Fruit fly (Drosophila melanogaster) whole organism, prepupa: ENCODE results near the gene Rdh.

Experiments used
- Blimp-1 ChIP-seq: fragments of 200-800 bp; sonication (Bioruptor generic); optimal IDR thresholded peaks from 3 replicates; lab custom pipeline; 2017; ENCODE audit warnings: missing biosample characterization, missing genetic modification characterization, mild to moderate bottlenecking, moderate library complexity, missing genetic modification reagents
- CG10631 ChIP-seq: fragments of 200-800 bp; sonication (Bioruptor generic); optimal IDR thresholded peaks from 2 replicates; lab custom pipeline; 2016; ENCODE audit warnings: missing biosample characterization, missing genetic modification characterization
- CG11902 ChIP-seq: fragments of 200-800 bp; sonication (Bioruptor generic); optimal IDR thresholded peaks from 3 replicates; lab custom pipeline; 2016; ENCODE audit warnings: missing biosample characterization, missing genetic modification characterization
- CG15336 ChIP-seq: fragments of 200-800 bp; sonication (Bioruptor generic); IDR thresholded peaks from 2 replicates; pipeline ENCODE4 v1.3.6; 2022; ENCODE audit warnings: missing biosample characterization, missing genetic modification characterization
- CG1621 ChIP-seq: fragments of 200-800 bp; sonication (Bioruptor generic); optimal IDR thresholded peaks from 3 replicates; lab custom pipeline; 2018; ENCODE audit warnings: missing biosample characterization, mild to moderate bottlenecking, missing genetic modification characterization
- CG31627 ChIP-seq: fragments of 200-800 bp; sonication (Bioruptor generic); optimal IDR thresholded peaks from 3 replicates; lab custom pipeline; 2016; ENCODE audit warnings: missing biosample characterization, missing genetic modification characterization
- CG32006 ChIP-seq: fragments of 200-800 bp; sonication (Bioruptor generic); optimal IDR thresholded peaks from 3 replicates; lab custom pipeline; 2017; ENCODE audit warnings: missing biosample characterization, mild to moderate bottlenecking, missing genetic modification characterization
- CG34406 ChIP-seq: fragments of 200-800 bp; sonication (Bioruptor generic); optimal IDR thresholded peaks from 3 replicates; lab custom pipeline; 2016; ENCODE audit warnings: missing biosample characterization, missing genetic modification characterization
- CG4318 ChIP-seq: fragments of 200-800 bp; sonication (Bioruptor generic); optimal IDR thresholded peaks from 3 replicates; lab custom pipeline; 2017; ENCODE audit warnings: missing biosample characterization, mild to moderate bottlenecking, missing genetic modification characterization
- CG6792 ChIP-seq: fragments of 200-800 bp; sonication (Bioruptor generic); optimal IDR thresholded peaks from 3 replicates; lab custom pipeline; 2016; ENCODE audit warnings: missing biosample characterization, missing genetic modification characterization
- CG7368 ChIP-seq: fragments of 200-800 bp; sonication (Bioruptor generic); optimal IDR thresholded peaks from 3 replicates; lab custom pipeline; 2016; ENCODE audit warnings: missing biosample characterization, missing genetic modification characterization
- CG8119 ChIP-seq: fragments of 200-800 bp; sonication (Bioruptor generic); IDR thresholded peaks from 3 replicates; pipeline ENCODE4 v1.3.6; 2022; ENCODE audit warnings: missing biosample characterization, missing genetic modification characterization
- CG8319 ChIP-seq: fragments of 200-800 bp; sonication (Bioruptor generic); optimal IDR thresholded peaks from 3 replicates; lab custom pipeline; 2016; ENCODE audit warnings: missing biosample characterization, missing genetic modification characterization
- CG8632 ChIP-seq: fragments of 200-800 bp; sonication (Bioruptor generic); optimal IDR thresholded peaks from 3 replicates; lab custom pipeline; 2016; ENCODE audit warnings: missing biosample characterization, missing genetic modification characterization
- CG9139 ChIP-seq: fragments of 200-800 bp; sonication (Bioruptor generic); optimal IDR thresholded peaks from 3 replicates; lab custom pipeline; 2017; ENCODE audit warnings: missing biosample characterization, mild to moderate bottlenecking, missing genetic modification characterization
- Eip75B ChIP-seq: fragments of 200-800 bp; sonication (Bioruptor generic); optimal IDR thresholded peaks from 3 replicates; lab custom pipeline; 2016; ENCODE audit warnings: missing biosample characterization, missing genetic modification characterization
- Eip78C ChIP-seq: fragments of 200-800 bp; sonication (Bioruptor generic); peaks from one replicate; lab custom pipeline; 2016; ENCODE audit warnings: missing biosample characterization, missing genetic modification characterization
- Eip93F ChIP-seq: fragments of 200-800 bp; sonication (Bioruptor generic); optimal IDR thresholded peaks from 2 replicates; lab custom pipeline; 2016; ENCODE audit warnings: missing biosample characterization, mild to moderate bottlenecking, missing genetic modification characterization
- Ets21C ChIP-seq: fragments of 200-800 bp; sonication (Bioruptor generic); optimal IDR thresholded peaks from 3 replicates; lab custom pipeline; 2016; ENCODE audit warnings: missing biosample characterization, missing genetic modification characterization
- Gug ChIP-seq: fragments of 200-800 bp; sonication (Bioruptor generic); IDR thresholded peaks from 2 replicates; pipeline ENCODE4 v1.3.6; 2022; ENCODE audit warnings: missing biosample characterization, missing genetic modification characterization
- Hr38 ChIP-seq: sonication (Bioruptor generic); optimal IDR thresholded peaks from 2 replicates; lab custom pipeline; 2016; ENCODE audit warnings: missing biosample characterization, missing genetic modification characterization
- Hr4 ChIP-seq: fragments of 200-800 bp; sonication (Bioruptor generic); optimal IDR thresholded peaks from 3 replicates; lab custom pipeline; 2016; ENCODE audit warnings: missing biosample characterization, missing genetic modification characterization
- Met ChIP-seq: fragments of 200-800 bp; sonication (Bioruptor generic); optimal IDR thresholded peaks from 3 replicates; lab custom pipeline; 2016; ENCODE audit warnings: missing biosample characterization, missing genetic modification characterization
- OdsH ChIP-seq: fragments of 200-800 bp; sonication (Bioruptor generic); optimal IDR thresholded peaks from 3 replicates; lab custom pipeline; 2016; ENCODE audit warnings: missing biosample characterization, missing genetic modification characterization
- Smox ChIP-seq: fragments of 200-800 bp; sonication (Bioruptor generic); optimal IDR thresholded peaks from 3 replicates; lab custom pipeline; 2016; ENCODE audit warnings: missing biosample characterization, missing genetic modification characterization
- Sox102F ChIP-seq: fragments of 200-800 bp; sonication (Bioruptor generic); optimal IDR thresholded peaks from 2 replicates; lab custom pipeline; 2016; ENCODE audit warnings: missing biosample characterization, mild to moderate bottlenecking, missing genetic modification characterization
- Sox14 ChIP-seq: fragments of 200-800 bp; sonication (Bioruptor generic); optimal IDR thresholded peaks from 3 replicates; lab custom pipeline; 2016; ENCODE audit warnings: missing biosample characterization, missing genetic modification characterization
- achi ChIP-seq: fragments of 200-800 bp; sonication (Bioruptor generic); optimal IDR thresholded peaks from 3 replicates; lab custom pipeline; 2016; ENCODE audit warnings: missing biosample characterization, missing genetic modification characterization
- acj6 ChIP-seq: fragments of 200-800 bp; sonication (Bioruptor generic); optimal IDR thresholded peaks from 3 replicates; lab custom pipeline; 2016; ENCODE audit warnings: missing biosample characterization, missing genetic modification characterization
- cyc ChIP-seq: fragments of 200-800 bp; sonication (Bioruptor generic); optimal IDR thresholded peaks from 3 replicates; lab custom pipeline; 2016; ENCODE audit warnings: missing biosample characterization, missing genetic modification characterization
- dac ChIP-seq: fragments of 200-800 bp; sonication (Bioruptor generic); optimal IDR thresholded peaks from 2 replicates; lab custom pipeline; 2017; ENCODE audit warnings: missing biosample characterization, mild to moderate bottlenecking, missing genetic modification characterization
- dsx ChIP-seq: fragments of 200-800 bp; optimal IDR thresholded peaks from 3 replicates; lab custom pipeline; 2019; ENCODE audit warnings: missing biosample characterization, mild to moderate bottlenecking, missing genetic modification characterization, moderate library complexity; ENCODE audit not compliant: poor library complexity, severe bottlenecking
- eg ChIP-seq: fragments of 200-800 bp; sonication (Bioruptor generic); IDR thresholded peaks from 3 replicates; pipeline ENCODE4 v1.3.6; 2022; ENCODE audit warnings: missing biosample characterization, missing genetic modification characterization
- esn ChIP-seq: fragments of 200-800 bp; sonication (Bioruptor generic); optimal IDR thresholded peaks from 2 replicates; lab custom pipeline; 2016; ENCODE audit warnings: missing biosample characterization, mild to moderate bottlenecking, missing genetic modification characterization, moderate library complexity
- fd59A ChIP-seq: fragments of 200-800 bp; sonication (Bioruptor generic); optimal IDR thresholded peaks from 2 replicates; lab custom pipeline; 2017; ENCODE audit warnings: missing biosample characterization, mild to moderate bottlenecking, missing genetic modification characterization, missing genetic modification reagents
- fkh ChIP-seq: fragments of 200-800 bp; sonication (Bioruptor generic); optimal IDR thresholded peaks from 3 replicates; lab custom pipeline; 2017; ENCODE audit warnings: missing biosample characterization, mild to moderate bottlenecking, missing genetic modification characterization, moderate library complexity
- lz ChIP-seq: fragments of 200-800 bp; sonication (Bioruptor generic); optimal IDR thresholded peaks from 3 replicates; lab custom pipeline; 2016; ENCODE audit warnings: missing biosample characterization, missing genetic modification characterization
- pdm3 ChIP-seq: fragments of 200-800 bp; sonication (Bioruptor generic); optimal IDR thresholded peaks from 3 replicates; lab custom pipeline; 2016; ENCODE audit warnings: missing biosample characterization, missing genetic modification characterization
- spab ChIP-seq: fragments of 200-800 bp; sonication (Bioruptor generic); optimal IDR thresholded peaks from 2 replicates; lab custom pipeline; 2017; ENCODE audit warnings: missing biosample characterization, mild to moderate bottlenecking, missing genetic modification characterization, missing genetic modification reagents
- svp ChIP-seq: fragments of 200-800 bp; sonication (Bioruptor generic); peaks from one replicate; lab custom pipeline; 2016; ENCODE audit warnings: missing biosample characterization, missing genetic modification characterization
- topi ChIP-seq: fragments of 200-800 bp; sonication (Bioruptor generic); optimal IDR thresholded peaks from 3 replicates; lab custom pipeline; 2016; ENCODE audit warnings: missing biosample characterization, missing genetic modification characterization

Rdh gene

DNA sequence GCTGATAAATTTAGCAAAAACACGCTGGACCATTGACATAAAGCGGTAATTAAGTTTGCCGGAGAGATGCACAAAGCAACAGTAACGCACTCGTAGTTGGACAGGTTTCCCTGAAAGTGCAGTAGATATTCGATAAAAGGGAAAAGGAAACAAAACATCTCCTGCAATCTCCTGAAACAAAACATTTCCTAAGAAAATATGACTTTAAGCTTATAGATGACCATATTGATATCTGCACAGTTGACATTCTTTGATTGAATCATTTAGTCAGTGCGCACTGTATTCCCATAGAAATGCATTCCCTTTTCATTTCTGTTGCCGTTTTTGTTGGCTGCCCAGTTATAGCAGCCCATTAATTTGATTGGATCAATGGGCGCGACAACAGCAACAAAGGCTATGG lies 27.6 kb downstream of the Rdh start (continued):
- TF ChIP-seq dsx (GFP tag; lab: Kevin White, UChicago) (peak; percentile 80), fd59A (GFP tag; lab: Kevin White, UChicago) (peak; percentile 82), spab (GFP tag; lab: Kevin White, UChicago) (peak; percentile 50), Hr38 (no peak), CG31627 (GFP tag; lab: Kevin White, UChicago) (peak; percentile 49), pdm3 (GFP tag; lab: Kevin White, UChicago) (peak; percentile 79), Gug (peak; percentile 31; the same call in 1 of the 2 replicates), CG8119 (GFP tag; lab: Robert Waterston, UW) (peak; percentile 43; the same call in 2 of the 3 replicates)

DNA sequence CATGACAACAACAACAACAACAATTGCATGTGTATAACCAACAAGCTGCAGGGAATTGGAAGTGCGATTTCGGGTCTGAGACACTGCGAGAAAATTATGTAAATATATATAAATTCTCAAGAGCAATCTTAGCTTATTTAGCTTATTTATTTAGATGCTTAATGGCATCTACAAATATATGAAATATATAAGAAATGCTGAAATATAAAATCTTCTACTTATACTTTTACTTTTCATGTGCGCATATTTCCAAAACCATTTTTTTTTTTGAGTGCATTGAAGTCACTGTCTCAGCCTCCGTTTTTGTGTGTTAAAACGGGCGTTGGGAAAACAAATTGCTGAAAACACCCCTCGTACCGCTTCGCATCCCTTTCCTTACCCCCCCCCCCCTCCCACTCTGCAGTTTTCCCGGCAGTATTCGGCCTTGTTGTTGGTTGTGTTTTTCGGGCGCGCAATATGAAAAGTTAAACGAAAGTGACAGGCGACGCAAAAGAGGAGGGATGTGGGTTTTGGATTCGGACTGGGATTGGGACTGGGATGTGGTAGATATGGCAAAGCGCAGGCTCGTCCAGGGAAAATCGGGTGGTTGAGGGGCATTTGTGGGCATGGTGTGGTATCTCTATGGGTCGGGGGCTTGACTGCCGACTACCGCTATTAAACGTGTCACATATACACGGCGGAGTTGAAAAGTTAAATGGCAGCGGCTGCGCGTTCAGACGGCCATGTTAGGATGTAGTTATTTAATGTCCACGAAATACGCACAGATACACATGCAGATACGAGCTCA lies 30.1 kb downstream of the Rdh start:
- TF ChIP-seq fd59A (GFP tag; lab: Kevin White, UChicago) (no peak), esn (peak; percentile 12), eg (peak; percentile 49; the same call in 1 of the 3 replicates), CG34406 (GFP tag; lab: Kevin White, UChicago) (peak; percentile 6), Eip78C (GFP tag; lab: Kevin White, UChicago) (peak; percentile 69), Eip75B (no peak), svp (GFP tag; lab: Kevin White, UChicago) (peak; percentile 57), OdsH (GFP tag; lab: Kevin White, UChicago) (peak; percentile 17), Hr4 (peak; percentile 22), CG10631 (GFP tag; lab: Kevin White, UChicago) (peak; percentile 17), spab (GFP tag; lab: Kevin White, UChicago) (no peak), CG15336 (GFP tag; lab: Robert Waterston, UW) (peak; percentile 62), cyc (GFP tag; lab: Kevin White, UChicago) (no peak), CG31627 (GFP tag; lab: Kevin White, UChicago) (peak; percentile 2), CG8119 (GFP tag; lab: Robert Waterston, UW) (peak; percentile 37; the same call in 1 of the 3 replicates), Eip93F (GFP tag; lab: Kevin White, UChicago) (no peak), CG32006 (GFP tag; lab: Kevin White, UChicago) (peak; percentile 33), achi (GFP tag; lab: Kevin White, UChicago) (peak; percentile 26)

DNA sequence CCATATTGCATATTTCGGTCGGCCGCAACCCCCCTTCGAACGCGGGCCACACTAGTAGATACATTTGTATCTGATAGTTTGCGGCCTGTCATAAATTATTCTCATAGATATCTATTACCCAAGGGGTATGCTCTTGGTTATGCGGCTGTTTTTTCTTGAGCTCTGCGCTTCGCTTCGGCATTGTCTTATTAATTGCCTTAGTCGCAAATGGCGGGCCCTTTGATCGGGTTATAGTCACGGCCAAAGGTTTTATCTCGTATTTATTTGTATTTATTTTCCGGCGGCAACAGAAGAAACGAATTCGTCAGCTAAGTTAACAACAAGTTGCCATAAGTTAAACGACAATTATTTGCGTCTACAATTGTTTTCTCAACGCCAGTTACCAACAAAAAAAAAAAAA lies 30.8 kb downstream of the Rdh start:
- TF ChIP-seq fkh (GFP tag; lab: Kevin White, UChicago) (peak; percentile 28), CG7368 (no peak), Blimp-1 (no peak), Smox (no peak)
- TF ChIP-seq, all 60 proteins: peak for 1

DNA sequence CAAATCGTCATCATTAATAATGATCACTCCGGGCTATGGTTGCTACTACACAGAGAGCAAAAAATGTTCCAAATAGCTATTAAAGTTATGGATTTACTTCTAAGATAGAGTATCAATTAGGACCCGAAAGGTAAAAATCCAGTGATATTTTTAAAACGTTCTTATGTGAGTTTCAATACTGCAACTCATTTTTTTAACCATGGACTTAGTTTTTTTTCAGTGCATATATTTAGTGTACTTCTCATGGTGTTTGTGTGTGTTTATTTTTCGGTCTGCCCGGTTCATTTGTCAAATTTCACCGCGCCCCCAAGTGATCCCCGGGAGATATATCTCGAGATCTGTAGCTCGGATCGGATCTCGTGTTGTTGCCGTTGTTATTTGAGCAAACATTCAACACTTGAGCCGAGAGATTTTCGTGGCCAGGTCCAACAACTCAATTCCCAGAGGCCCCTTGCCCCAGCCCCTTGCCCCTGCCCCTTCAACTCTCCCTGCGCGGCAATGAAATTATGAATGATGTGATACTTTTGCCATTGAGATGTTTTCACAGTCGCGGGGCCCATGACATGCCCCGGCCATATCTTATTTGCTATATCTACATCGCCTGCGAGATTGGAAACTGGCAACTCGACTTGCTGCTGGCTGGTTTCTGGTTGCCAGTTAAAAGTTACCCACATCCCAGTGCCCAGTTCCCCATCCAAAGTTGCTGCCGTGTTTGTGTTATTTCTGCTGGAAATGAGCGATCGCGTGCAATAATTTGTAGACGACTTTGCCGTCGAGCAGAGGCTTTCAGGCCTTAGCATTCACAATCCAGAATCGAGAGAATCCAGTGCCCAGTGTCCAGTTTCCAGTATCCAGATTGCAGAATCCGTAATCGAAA lies 37.5 kb downstream of the Rdh start:
- TF ChIP-seq CG8632 (GFP tag; lab: Kevin White, UChicago) (no peak), topi (GFP tag; lab: Kevin White, UChicago) (peak; percentile 31), esn (no peak), CG32006 (GFP tag; lab: Kevin White, UChicago) (peak; percentile 31), Met (GFP tag; lab: Kevin White, UChicago) (peak; percentile 41), Eip93F (GFP tag; lab: Kevin White, UChicago) (no peak), Eip75B (no peak), spab (GFP tag; lab: Kevin White, UChicago) (no peak), lz (GFP tag; lab: Kevin White, UChicago) (no peak), CG6792 (GFP tag; lab: Kevin White, UChicago) (no peak), CG11902 (GFP tag; lab: Kevin White, UChicago) (no peak), Sox102F (GFP tag; lab: Kevin White, UChicago) (no peak), CG4318 (GFP tag; lab: Kevin White, UChicago) (no peak), dac (no peak), acj6 (GFP tag; lab: Kevin White, UChicago) (peak; percentile 38), cyc (GFP tag; lab: Kevin White, UChicago) (peak; percentile 11), CG9139 (GFP tag; lab: Kevin White, UChicago) (no peak), CG8319 (no peak), Gug (no peak), Hr4 (peak; percentile 33), CG7368 (no peak), eg (no peak), Sox14 (GFP tag; lab: Kevin White, UChicago) (peak; percentile 32), Ets21C (GFP tag; lab: Kevin White, UChicago) (no peak), svp (GFP tag; lab: Kevin White, UChicago) (peak; percentile 63), CG1621 (tag; lab: Kevin White, UChicago) (no peak)
